Fruit fly (Drosophila melanogaster) whole organism, adult: ENCODE measurements around the gene Skel.

Source experiments
- CG11617 ChIP-seq: fragments of 200-800 bp; sonication (Bioruptor generic); optimal IDR thresholded peaks from 2 replicates; lab custom pipeline; 2017; ENCODE audit warnings: mild to moderate bottlenecking, missing biosample characterization, missing genetic modification reagents, missing genetic modification characterization
- CG12768 ChIP-seq: fragments of 200-800 bp; sonication (Bioruptor generic); optimal IDR thresholded peaks from 2 replicates; lab custom pipeline; 2017; ENCODE audit warnings: missing biosample characterization, missing genetic modification characterization, mild to moderate bottlenecking, moderate library complexity, missing genetic modification reagents
- CG14711 ChIP-seq: fragments of 200-800 bp; sonication (Bioruptor generic); optimal IDR thresholded peaks from 2 replicates; lab custom pipeline; 2018; ENCODE audit warnings: missing biosample characterization, mild to moderate bottlenecking, missing genetic modification characterization, moderate library complexity
- CG1620 ChIP-seq: fragments of 200-800 bp; sonication (Bioruptor generic); optimal IDR thresholded peaks from 2 replicates; lab custom pipeline; 2016; ENCODE audit warnings: missing biosample characterization, missing genetic modification characterization
- CG33017 ChIP-seq: fragments of 200-800 bp; sonication (Bioruptor generic); optimal IDR thresholded peaks from 2 replicates; lab custom pipeline; 2018; ENCODE audit warnings: missing biosample characterization, mild to moderate bottlenecking, missing genetic modification characterization, moderate library complexity
- CG5204 ChIP-seq: fragments of 200-800 bp; sonication (Bioruptor generic); optimal IDR thresholded peaks from 2 replicates; lab custom pipeline; 2016; ENCODE audit warnings: missing biosample characterization, missing genetic modification characterization
- CG7045 ChIP-seq: fragments of 200-800 bp; sonication (Bioruptor generic); optimal IDR thresholded peaks from 2 replicates; lab custom pipeline; 2017; ENCODE audit warnings: missing biosample characterization, mild to moderate bottlenecking, missing genetic modification characterization
- CG7101 ChIP-seq: fragments of 200-800 bp; sonication (Bioruptor generic); optimal IDR thresholded peaks from 2 replicates; lab custom pipeline; 2018; ENCODE audit warnings: missing biosample characterization, mild to moderate bottlenecking, missing genetic modification characterization, moderate library complexity
- Clk ChIP-seq: fragments of 200-800 bp; sonication (Bioruptor generic); optimal IDR thresholded peaks from 2 replicates; lab custom pipeline; 2017; ENCODE audit warnings: missing biosample characterization, missing genetic modification characterization
- Hr96 ChIP-seq: fragments of 200-800 bp; sonication (Bioruptor generic); optimal IDR thresholded peaks from 2 replicates; lab custom pipeline; 2016; ENCODE audit warnings: missing biosample characterization, missing genetic modification characterization
- cic ChIP-seq: fragments of 200-800 bp; sonication (Bioruptor generic); optimal IDR thresholded peaks from 2 replicates; lab custom pipeline; 2017; ENCODE audit warnings: missing biosample characterization, mild to moderate bottlenecking, missing genetic modification characterization, moderate library complexity
- cnc ChIP-seq, 2 experiments: fragments of >200 bp; optimal IDR thresholded peaks; 2 replicates each; lab custom pipeline; 2017
- pad ChIP-seq: fragments of 200-800 bp; sonication (Bioruptor generic); optimal IDR thresholded peaks from 3 replicates; lab custom pipeline; 2017; ENCODE audit warnings: missing biosample characterization, missing genetic modification characterization, mild to moderate bottlenecking, moderate library complexity, missing genetic modification reagents
- toe ChIP-seq: fragments of 200-800 bp; sonication (Bioruptor generic); optimal IDR thresholded peaks from 2 replicates; lab custom pipeline; 2016; ENCODE audit warnings: missing biosample characterization, missing genetic modification characterization

- no peak for TF ChIP-seq pad (GFP tag; lab: Kevin White, UChicago)
- TF ChIP-seq CG12768: no peak
- no peak for TF ChIP-seq CG11617 (GFP tag; lab: Kevin White, UChicago)
- TF ChIP-seq Hr96: no peak
- no peak for TF ChIP-seq Clk (GFP tag; lab: Kevin White, UChicago)
- TF ChIP-seq CG5204 (GFP tag; lab: Kevin White, UChicago): no peak
- no peak for TF ChIP-seq CG33017
- TF ChIP-seq CG14711 (tag; lab: Kevin White, UChicago): no peak
- no peak for TF ChIP-seq CG1620 (GFP tag; lab: Kevin White, UChicago)
- TF ChIP-seq toe (GFP tag; lab: Kevin White, UChicago): no peak
- TF ChIP-seq CG7101: no peak
- TF ChIP-seq cic (GFP tag; lab: Kevin White, UChicago): no peak
- TF ChIP-seq CG7045: no peak
- no peak for TF ChIP-seq cnc (optimal IDR thresholded peaks at IDR 0.05; lab: Kevin White, UChicago)
These were observed 41.2 kb upstream of the Skel start for dm6 chr3R:10645508-10645907.
